Fruit fly (Drosophila melanogaster) Kc167 (cell line): ENCODE data around the gene Gss1.

Source experiments
- Myc ChIP-seq: fragments of >200 bp; optimal IDR thresholded peaks from 2 replicates; lab custom pipeline; 2017; ENCODE audit warnings: missing external identifiers
- Sin3A ChIP-seq: fragments of >200 bp; optimal IDR thresholded peaks from 2 replicates; lab custom pipeline; 2018; ENCODE audit warnings: missing external identifiers
- h ChIP-seq: fragments of >200 bp; optimal IDR thresholded peaks from 3 replicates; lab custom pipeline; 2018; ENCODE audit warnings: missing external identifiers
- insv ChIP-seq: fragments of >200 bp; optimal IDR thresholded peaks from 3 replicates; lab custom pipeline; 2018; ENCODE audit warnings: missing external identifiers
- psq ChIP-seq: fragments of >200 bp; optimal IDR thresholded peaks from 2 replicates; lab custom pipeline; 2017; ENCODE audit warnings: missing external identifiers
- ttk ChIP-seq: sonication (Bioruptor generic); optimal IDR thresholded peaks from 2 replicates; lab custom pipeline; 2017; ENCODE audit warnings: missing external identifiers

The Gss1 gene

dm6 chrX:17873329-17873728 is 16.0 kb upstream of the Gss1 start:
- no peak for TF ChIP-seq insv (lab: Kevin White, UChicago)
- no peak for TF ChIP-seq psq (lab: Kevin White, UChicago)
- no peak for TF ChIP-seq Myc (lab: Kevin White, UChicago)
- TF ChIP-seq h = no peak

dm6 chrX:17875014-17875589 is 14.2 kb upstream of the Gss1 start:
- TF ChIP-seq Myc (lab: Kevin White, UChicago) (no peak), psq (lab: Kevin White, UChicago) (no peak), insv (lab: Kevin White, UChicago) (no peak), h (no peak), Sin3A (lab: Kevin White, UChicago) (no peak), ttk (lab: Kevin White, UChicago) (no peak)

dm6 chrX:17875695-17876094 is 13.7 kb upstream of the Gss1 start:
- TF ChIP-seq ttk (lab: Kevin White, UChicago) (no peak), Myc (lab: Kevin White, UChicago) (no peak), h (no peak), Sin3A (lab: Kevin White, UChicago) (no peak), insv (lab: Kevin White, UChicago) (no peak), psq (lab: Kevin White, UChicago) (no peak)

- TF ChIP-seq ttk (lab: Kevin White, UChicago) (no peak), Sin3A (lab: Kevin White, UChicago) (no peak), psq (lab: Kevin White, UChicago) (no peak), h (no peak), Myc (lab: Kevin White, UChicago) (no peak), insv (lab: Kevin White, UChicago) (no peak)
Observed at dm6 chrX:17876518-17876917, 12.8 kb upstream of the Gss1 start.

- TF ChIP-seq h (no peak), ttk (lab: Kevin White, UChicago) (no peak), psq (lab: Kevin White, UChicago) (no peak), insv (lab: Kevin White, UChicago) (no peak), Sin3A (lab: Kevin White, UChicago) (no peak), Myc (lab: Kevin White, UChicago) (no peak)
Observed at dm6 chrX:17877974-17878373, 11.4 kb upstream of the Gss1 start.

dm6 chrX:17878632-17879033 is 10.7 kb upstream of the Gss1 start:
- TF ChIP-seq insv (lab: Kevin White, UChicago) (no peak), Myc (lab: Kevin White, UChicago) (no peak), psq (lab: Kevin White, UChicago) (no peak), h (no peak), Sin3A (lab: Kevin White, UChicago) (no peak), ttk (lab: Kevin White, UChicago) (no peak)

- no peak for TF ChIP-seq h
- TF ChIP-seq Sin3A (lab: Kevin White, UChicago) = no peak
- no peak for TF ChIP-seq Myc (lab: Kevin White, UChicago)
- TF ChIP-seq psq (lab: Kevin White, UChicago) = no peak
- TF ChIP-seq ttk (lab: Kevin White, UChicago) = no peak
Observed at dm6 chrX:17879211-17879897, 10.0 kb upstream of the Gss1 start.

dm6 chrX:17880269-17880889 is 9.0 kb upstream of the Gss1 start:
- no peak for TF ChIP-seq ttk (lab: Kevin White, UChicago)

- no peak for TF ChIP-seq insv (lab: Kevin White, UChicago)
- no peak for TF ChIP-seq Sin3A (lab: Kevin White, UChicago)
- no peak for TF ChIP-seq psq (lab: Kevin White, UChicago)
- no peak for TF ChIP-seq Myc (lab: Kevin White, UChicago)
- no peak for TF ChIP-seq ttk (lab: Kevin White, UChicago)
- TF ChIP-seq h = no peak
Observed at dm6 chrX:17881138-17882121, 7.9 kb upstream of the Gss1 start.

- no peak for TF ChIP-seq insv (lab: Kevin White, UChicago)
- no peak for TF ChIP-seq psq (lab: Kevin White, UChicago)
- no peak for TF ChIP-seq h
- TF ChIP-seq Sin3A (lab: Kevin White, UChicago) = no peak
- TF ChIP-seq Myc (lab: Kevin White, UChicago) = no peak
- TF ChIP-seq ttk (lab: Kevin White, UChicago) = no peak
Observed at dm6 chrX:17882769-17883168, 6.6 kb upstream of the Gss1 start.

- TF ChIP-seq insv (lab: Kevin White, UChicago) (no peak), h (no peak), psq (lab: Kevin White, UChicago) (no peak), ttk (lab: Kevin White, UChicago) (no peak), Myc (lab: Kevin White, UChicago) (no peak), Sin3A (lab: Kevin White, UChicago) (no peak)
Observed at dm6 chrX:17883418-17883817, 5.9 kb upstream of the Gss1 start, which contains the start of gene CG12985. TSS of gene CG12985 (plus strand) at chrX:17883718.
